Fruit fly (Drosophila melanogaster) whole organism, embryonic: ENCODE data around the gene brv3.

Source experiments
- Atf3 ChIP-seq: fragments of 200-800 bp; sonication (Bioruptor generic); optimal IDR thresholded peaks from 3 replicates; lab custom pipeline; 2016; ENCODE audit warnings: missing biosample characterization, missing genetic modification characterization
- CG10147 ChIP-seq: fragments of 200-800 bp; sonication (Bioruptor generic); optimal IDR thresholded peaks from 2 replicates; lab custom pipeline; 2019; ENCODE audit warnings: missing biosample characterization, mild to moderate bottlenecking, missing genetic modification characterization, moderate library complexity
- CG10565 ChIP-seq: fragments of 200-800 bp; sonication (Bioruptor generic); optimal IDR thresholded peaks from 3 replicates; lab custom pipeline; 2016; ENCODE audit warnings: missing biosample characterization, mild to moderate bottlenecking, missing genetic modification characterization
- CG10959 ChIP-seq: fragments of 200-800 bp; sonication (Bioruptor generic); IDR thresholded peaks from 2 replicates; pipeline ENCODE4 v1.3.6; 2022; ENCODE audit warnings: missing biosample characterization, missing genetic modification characterization
- CG11093 ChIP-seq: fragments of 200-800 bp; sonication (Bioruptor generic); IDR thresholded peaks from 3 replicates; pipeline ENCODE4 v1.3.6; 2022; ENCODE audit warnings: missing biosample characterization, missing genetic modification characterization
- CG11560 ChIP-seq: fragments of 200-800 bp; sonication (Bioruptor generic); IDR thresholded peaks from 3 replicates; pipeline ENCODE4 v1.3.6; 2022; ENCODE audit warnings: missing biosample characterization, missing genetic modification characterization
- CG12942 ChIP-seq: fragments of 200-800 bp; sonication (Bioruptor generic); optimal IDR thresholded peaks from 3 replicates; lab custom pipeline; 2016; ENCODE audit warnings: missing biosample characterization, missing genetic modification characterization
- CG13296 ChIP-seq: fragments of 200-800 bp; sonication (Bioruptor generic); optimal IDR thresholded peaks from 3 replicates; lab custom pipeline; 2018; ENCODE audit warnings: missing biosample characterization, mild to moderate bottlenecking, missing genetic modification characterization
- CG14667 ChIP-seq: fragments of 200-800 bp; sonication (Bioruptor generic); IDR thresholded peaks from 2 replicates; pipeline ENCODE4 v1.3.6; 2022; ENCODE audit warnings: missing biosample characterization, missing genetic modification characterization
- CG17568 ChIP-seq: fragments of 200-800 bp; sonication (Bioruptor generic); optimal IDR thresholded peaks from 2 replicates; lab custom pipeline; 2018; ENCODE audit warnings: missing biosample characterization, mild to moderate bottlenecking, missing genetic modification characterization, moderate library complexity
- CG31224 ChIP-seq: fragments of 200-800 bp; sonication (Bioruptor generic); IDR thresholded peaks from 2 replicates; pipeline ENCODE4 v1.3.6; 2022; ENCODE audit warnings: missing biosample characterization, missing genetic modification characterization
- CG3407 ChIP-seq: fragments of 200-800 bp; sonication (Bioruptor generic); optimal IDR thresholded peaks from 2 replicates; lab custom pipeline; 2018; ENCODE audit warnings: missing biosample characterization, mild to moderate bottlenecking, missing genetic modification characterization
- CG3847 ChIP-seq: fragments of 200-800 bp; sonication (Bioruptor generic); IDR thresholded peaks from 2 replicates; pipeline ENCODE4 v1.3.6; 2022; ENCODE audit warnings: missing biosample characterization, missing genetic modification characterization
- CG3995 ChIP-seq: fragments of 200-800 bp; sonication (Bioruptor generic); optimal IDR thresholded peaks from 3 replicates; lab custom pipeline; 2016; ENCODE audit warnings: missing biosample characterization, missing genetic modification characterization
- CG4282 ChIP-seq: fragments of 200-800 bp; sonication (Bioruptor generic); optimal IDR thresholded peaks from 2 replicates; lab custom pipeline; 2016; ENCODE audit warnings: missing biosample characterization, missing genetic modification characterization
- CG4617 ChIP-seq: fragments of 200-800 bp; sonication (Bioruptor generic); optimal IDR thresholded peaks from 3 replicates; lab custom pipeline; 2016; ENCODE audit warnings: missing biosample characterization, missing genetic modification characterization, borderline replicate concordance
- CG5245 ChIP-seq: fragments of 200-800 bp; sonication (Bioruptor generic); optimal IDR thresholded peaks from 3 replicates; lab custom pipeline; 2016; ENCODE audit warnings: missing biosample characterization, missing genetic modification characterization
- CG7839 ChIP-seq: fragments of 200-800 bp; sonication (Bioruptor generic); optimal IDR thresholded peaks from 3 replicates; lab custom pipeline; 2018; ENCODE audit warnings: missing biosample characterization, mild to moderate bottlenecking, missing genetic modification characterization, moderate library complexity
- CG7928 ChIP-seq: fragments of 200-800 bp; sonication (Bioruptor generic); optimal IDR thresholded peaks from 2 replicates; lab custom pipeline; 2017; ENCODE audit warnings: missing biosample characterization, mild to moderate bottlenecking, missing genetic modification characterization
- CG8478 ChIP-seq: fragments of >200 bp; optimal IDR thresholded peaks from 2 replicates; lab custom pipeline; 2018
- CG9609 ChIP-seq: fragments of 200-800 bp; sonication (Bioruptor generic); optimal IDR thresholded peaks from 3 replicates; lab custom pipeline; 2016; ENCODE audit warnings: missing biosample characterization, missing genetic modification characterization
- CG9797 ChIP-seq: fragments of 200-800 bp; sonication (Bioruptor generic); optimal IDR thresholded peaks from 3 replicates; lab custom pipeline; 2018; ENCODE audit warnings: missing biosample characterization, mild to moderate bottlenecking, missing genetic modification characterization
- CG9817 ChIP-seq: fragments of 200-800 bp; sonication (Bioruptor generic); optimal IDR thresholded peaks from 2 replicates; lab custom pipeline; 2018; ENCODE audit warnings: missing biosample characterization, mild to moderate bottlenecking, missing genetic modification characterization, moderate library complexity
- CTCF ChIP-seq: fragments of 200-800 bp; sonication (Bioruptor generic); optimal IDR thresholded peaks from 2 replicates; lab custom pipeline; 2017; ENCODE audit warnings: missing biosample characterization, mild to moderate bottlenecking, missing genetic modification characterization, moderate library complexity
- E2f2 ChIP-seq: fragments of 200-800 bp; sonication (Bioruptor generic); IDR thresholded peaks from 2 replicates; pipeline ENCODE4 v1.3.6; 2022; ENCODE audit warnings: missing biosample characterization, missing genetic modification characterization
- HmgD ChIP-seq: fragments of 200-800 bp; sonication (Bioruptor generic); optimal IDR thresholded peaks from 3 replicates; lab custom pipeline; 2016; ENCODE audit warnings: missing biosample characterization, missing genetic modification characterization
- HmgZ ChIP-seq: fragments of 200-800 bp; sonication (Bioruptor generic); optimal IDR thresholded peaks from 2 replicates; lab custom pipeline; 2018; ENCODE audit warnings: missing biosample characterization, mild to moderate bottlenecking, missing genetic modification characterization
- Hmr ChIP-seq: fragments of 200-800 bp; sonication (Bioruptor generic); optimal IDR thresholded peaks from 3 replicates; lab custom pipeline; 2017; ENCODE audit warnings: mild to moderate bottlenecking, missing biosample characterization, missing genetic modification reagents, missing genetic modification characterization
- Nf-YB ChIP-seq: fragments of 200-800 bp; sonication (Bioruptor generic); optimal IDR thresholded peaks from 3 replicates; lab custom pipeline; 2019; ENCODE audit warnings: missing biosample characterization, mild to moderate bottlenecking, missing genetic modification characterization, moderate library complexity
- Ravus ChIP-seq: fragments of 200-800 bp; sonication (Bioruptor generic); IDR thresholded peaks from 2 replicates; pipeline ENCODE4 v1.3.6; 2022; ENCODE audit warnings: missing biosample characterization, missing genetic modification characterization
- Scr ChIP-seq: fragments of 200-800 bp; sonication (Bioruptor generic); IDR thresholded peaks from 2 replicates; pipeline ENCODE4 v1.3.6; 2022; ENCODE audit warnings: missing biosample characterization, missing genetic modification characterization; ENCODE audit not compliant: partially characterized antibody
- Side ChIP-seq: fragments of 200-800 bp; sonication (Bioruptor generic); optimal IDR thresholded peaks from 2 replicates; lab custom pipeline; 2016; ENCODE audit warnings: missing biosample characterization, missing genetic modification characterization
- Trl ChIP-seq, 3 experiments: fragments of >200 bp in 2 of 3; fragments of 200-800 bp in 1 of 3; sonication (Bioruptor generic) in 1 of 3; optimal IDR thresholded peaks; 2 replicates in 1 of 3; 3 replicates in 2 of 3; lab custom pipeline; 2016 to 2017; ENCODE audit warnings: missing biosample characterization in 1 of 3, missing genetic modification characterization in 1 of 3
- ap ChIP-seq: fragments of 200-800 bp; sonication (Bioruptor generic); IDR thresholded peaks from 2 replicates; pipeline ENCODE4 v1.3.6; 2022; ENCODE audit warnings: missing biosample characterization, missing genetic modification characterization
- caup ChIP-seq: fragments of 200-800 bp; sonication (Bioruptor generic); optimal IDR thresholded peaks from 3 replicates; lab custom pipeline; 2017; ENCODE audit warnings: missing biosample characterization, mild to moderate bottlenecking, missing genetic modification characterization, moderate library complexity; ENCODE audit not compliant: severe bottlenecking
- crol ChIP-seq: fragments of 200-800 bp; sonication (Bioruptor generic); IDR thresholded peaks from 2 replicates; pipeline ENCODE4 v1.3.6; 2022; ENCODE audit warnings: missing biosample characterization, missing genetic modification characterization
- da ChIP-seq: fragments of 200-800 bp; sonication (Bioruptor generic); optimal IDR thresholded peaks from 2 replicates; lab custom pipeline; 2016; ENCODE audit warnings: missing biosample characterization, missing genetic modification characterization
- danr ChIP-seq: fragments of 200-800 bp; sonication (Bioruptor generic); IDR thresholded peaks from 2 replicates; pipeline ENCODE4 v1.3.6; 2022; ENCODE audit warnings: missing biosample characterization, missing genetic modification characterization
- dimm ChIP-seq: fragments of 200-800 bp; sonication (Bioruptor generic); IDR thresholded peaks from 2 replicates; pipeline ENCODE4 v1.3.6; 2022; ENCODE audit warnings: missing biosample characterization, missing genetic modification characterization
- fru ChIP-seq: fragments of >200 bp; optimal IDR thresholded peaks from 2 replicates; lab custom pipeline; 2017
- ftz-f1 ChIP-seq: fragments of 200-800 bp; sonication (Bioruptor generic); optimal IDR thresholded peaks from 2 replicates; lab custom pipeline; 2016; ENCODE audit warnings: missing biosample characterization, missing genetic modification characterization
- kay ChIP-seq: fragments of 200-800 bp; sonication (Bioruptor generic); optimal IDR thresholded peaks from 2 replicates; lab custom pipeline; 2016; ENCODE audit warnings: missing biosample characterization, missing genetic modification characterization
- lbe ChIP-seq: fragments of 200-800 bp; sonication (Bioruptor generic); optimal IDR thresholded peaks from 2 replicates; lab custom pipeline; 2016; ENCODE audit warnings: missing biosample characterization, mild to moderate bottlenecking, missing genetic modification characterization
- lola ChIP-seq, 3 experiments: fragments of >200 bp in 2 of 3; fragments of 200-800 bp in 1 of 3; sonication (Bioruptor generic) in 1 of 3; optimal IDR thresholded peaks; 2 replicates each; lab custom pipeline; 2017 to 2019; ENCODE audit warnings: missing biosample characterization in 3 of 3, missing genetic modification characterization in 3 of 3, mild to moderate bottlenecking in 1 of 3, moderate library complexity in 1 of 3
- mirr ChIP-seq: fragments of 200-800 bp; sonication (Bioruptor generic); optimal IDR thresholded peaks from 3 replicates; lab custom pipeline; 2018; ENCODE audit warnings: missing biosample characterization, mild to moderate bottlenecking, missing genetic modification characterization
- odd ChIP-seq: fragments of 200-800 bp; sonication (Bioruptor generic); optimal IDR thresholded peaks from 2 replicates; lab custom pipeline; 2017; ENCODE audit warnings: missing biosample characterization, mild to moderate bottlenecking, missing genetic modification characterization
- pho ChIP-seq: fragments of 200-800 bp; sonication (Bioruptor generic); optimal IDR thresholded peaks from 2 replicates; lab custom pipeline; 2016; ENCODE audit warnings: missing biosample characterization, missing genetic modification characterization
- pros ChIP-seq: fragments of 200-800 bp; sonication (Bioruptor generic); optimal IDR thresholded peaks from 3 replicates; lab custom pipeline; 2019; ENCODE audit warnings: missing biosample characterization, mild to moderate bottlenecking, missing genetic modification characterization, moderate library complexity
- sens ChIP-seq: fragments of 200-800 bp; sonication (Bioruptor generic); peaks from one replicate; lab custom pipeline; 2016; ENCODE audit warnings: missing biosample characterization, missing genetic modification characterization
- sna ChIP-seq: fragments of 200-800 bp; sonication (Bioruptor generic); IDR thresholded peaks from 2 replicates; pipeline ENCODE4 v1.3.6; 2022; ENCODE audit warnings: missing biosample characterization, missing genetic modification characterization; ENCODE audit not compliant: partially characterized antibody
- z ChIP-seq: fragments of 200-800 bp; sonication (Bioruptor generic); IDR thresholded peaks from 3 replicates; pipeline ENCODE4 v1.3.6; 2022; ENCODE audit warnings: missing biosample characterization, missing genetic modification characterization

Gene brv3

dm6 chrX:2581793-2582503, 42.4 kb downstream of the brv3 start (continued):
- TF ChIP-seq Ravus (GFP tag; lab: Robert Waterston, UW) (peak; percentile 51), mirr (GFP tag; lab: Kevin White, UChicago) (no peak), CG3407 (GFP tag; lab: Kevin White, UChicago) (no peak), dimm (GFP tag; lab: Robert Waterston, UW) (no peak), pros (no peak), sna (GFP tag; lab: Robert Waterston, UW) (no peak), caup (GFP tag; lab: Kevin White, UChicago) (peak; percentile 88), CG9797 (GFP tag; lab: Kevin White, UChicago) (no peak), CG14667 (GFP tag; lab: Robert Waterston, UW) (peak; percentile 61), E2f2 (GFP tag; lab: Robert Waterston, UW) (peak; percentile 52), CG13296 (GFP tag; lab: Kevin White, UChicago) (peak; percentile 66), CG17568 (GFP tag; lab: Kevin White, UChicago) (no peak), pho (GFP tag; lab: Kevin White, UChicago) (peak; percentile 80), lola (GFP tag; optimal IDR thresholded peaks at IDR 0.05; lab: Kevin White, UChicago) (no peak), CG4282 (no peak), CG3847 (GFP tag; lab: Robert Waterston, UW) (peak; percentile 77), lbe (no peak), CG9609 (GFP tag; lab: Kevin White, UChicago) (peak; percentile 74), CG7839 (tag; lab: Kevin White, UChicago) (peak; percentile 80), HmgD (peak; percentile 63), odd (GFP tag; lab: Kevin White, UChicago) (peak; percentile 22), CG11560 (tag; lab: Robert Waterston, UW) (peak; percentile 58; the same call in 2 of the 3 replicates), da (GFP tag; lab: Kevin White, UChicago) (no peak), CG4617 (GFP tag; lab: Kevin White, UChicago) (peak; percentile 21), CG31224 (GFP tag; lab: Robert Waterston, UW) (peak; percentile 74), sens (GFP tag; lab: Kevin White, UChicago) (peak; percentile 92), danr (GFP tag; lab: Robert Waterston, UW) (no peak), CG3995 (GFP tag; lab: Kevin White, UChicago) (peak; percentile 8), CG12942 (GFP tag; lab: Kevin White, UChicago) (peak; percentile 63), CG11093 (GFP tag; lab: Robert Waterston, UW) (peak; percentile 71; the same call in 2 of the 3 replicates), Trl (optimal IDR thresholded peaks at IDR 0.05; lab: Kevin White, UChicago) (no peak), Trl (GFP tag; optimal IDR thresholded peaks at IDR 0.05; lab: Kevin White, UChicago) (peak; percentile 73), Hmr (peak; percentile 93), Side (GFP tag; lab: Kevin White, UChicago) (peak; percentile 80), Nf-YB (peak; percentile 39), CG10147 (GFP tag; lab: Kevin White, UChicago) (peak; percentile 69), ap (GFP tag; lab: Robert Waterston, UW) (no peak), z (GFP tag; lab: Robert Waterston, UW) (peak; percentile 22; the same call in 1 of the 3 replicates), ftz-f1 (no peak), CG5245 (GFP tag; lab: Kevin White, UChicago) (peak; percentile 48), kay (GFP tag; lab: Kevin White, UChicago) (peak; percentile 33), crol (GFP tag; lab: Robert Waterston, UW) (no peak), CG7928 (GFP tag; lab: Kevin White, UChicago) (peak; percentile 8), fru (lab: Kevin White, UChicago) (no peak), HmgZ (tag; lab: Kevin White, UChicago) (peak; percentile 51), CG10565 (GFP tag; lab: Kevin White, UChicago) (no peak), CG10959 (no peak), Scr (GFP tag; lab: Robert Waterston, UW) (no peak), CG9817 (tag; lab: Kevin White, UChicago) (peak; percentile 69), CG8478 (lab: Kevin White, UChicago) (no peak), Atf3 (peak; percentile 42), CTCF (GFP tag; lab: Kevin White, UChicago) (no peak)
